Fruit fly (Drosophila melanogaster) whole organism, adult: Measurements from ENCODE around the gene CG15035.

Experiments used
- CG11617 ChIP-seq: fragments of 200-800 bp; sonication (Bioruptor generic); optimal IDR thresholded peaks from 2 replicates; lab custom pipeline; 2017; ENCODE audit warnings: mild to moderate bottlenecking, missing biosample characterization, missing genetic modification reagents, missing genetic modification characterization
- CG12768 ChIP-seq: fragments of 200-800 bp; sonication (Bioruptor generic); optimal IDR thresholded peaks from 2 replicates; lab custom pipeline; 2017; ENCODE audit warnings: missing biosample characterization, missing genetic modification characterization, mild to moderate bottlenecking, moderate library complexity, missing genetic modification reagents
- CG14711 ChIP-seq: fragments of 200-800 bp; sonication (Bioruptor generic); optimal IDR thresholded peaks from 2 replicates; lab custom pipeline; 2018; ENCODE audit warnings: missing biosample characterization, mild to moderate bottlenecking, missing genetic modification characterization, moderate library complexity
- CG1620 ChIP-seq: fragments of 200-800 bp; sonication (Bioruptor generic); optimal IDR thresholded peaks from 2 replicates; lab custom pipeline; 2016; ENCODE audit warnings: missing biosample characterization, missing genetic modification characterization
- CG33017 ChIP-seq: fragments of 200-800 bp; sonication (Bioruptor generic); optimal IDR thresholded peaks from 2 replicates; lab custom pipeline; 2018; ENCODE audit warnings: missing biosample characterization, mild to moderate bottlenecking, missing genetic modification characterization, moderate library complexity
- CG5204 ChIP-seq: fragments of 200-800 bp; sonication (Bioruptor generic); optimal IDR thresholded peaks from 2 replicates; lab custom pipeline; 2016; ENCODE audit warnings: missing biosample characterization, missing genetic modification characterization
- CG7045 ChIP-seq: fragments of 200-800 bp; sonication (Bioruptor generic); optimal IDR thresholded peaks from 2 replicates; lab custom pipeline; 2017; ENCODE audit warnings: missing biosample characterization, mild to moderate bottlenecking, missing genetic modification characterization
- CG7101 ChIP-seq: fragments of 200-800 bp; sonication (Bioruptor generic); optimal IDR thresholded peaks from 2 replicates; lab custom pipeline; 2018; ENCODE audit warnings: missing biosample characterization, mild to moderate bottlenecking, missing genetic modification characterization, moderate library complexity
- Clk ChIP-seq: fragments of 200-800 bp; sonication (Bioruptor generic); optimal IDR thresholded peaks from 2 replicates; lab custom pipeline; 2017; ENCODE audit warnings: missing biosample characterization, missing genetic modification characterization
- Crg-1 ChIP-seq: fragments of 200-800 bp; sonication (Bioruptor generic); optimal IDR thresholded peaks from 2 replicates; lab custom pipeline; 2016; ENCODE audit warnings: missing biosample characterization, missing genetic modification characterization
- Hr96 ChIP-seq: fragments of 200-800 bp; sonication (Bioruptor generic); optimal IDR thresholded peaks from 2 replicates; lab custom pipeline; 2016; ENCODE audit warnings: missing biosample characterization, missing genetic modification characterization
- bab1 ChIP-seq: fragments of 200-800 bp; sonication (Bioruptor generic); optimal IDR thresholded peaks from 3 replicates; lab custom pipeline; 2019; ENCODE audit warnings: missing biosample characterization, mild to moderate bottlenecking, missing genetic modification characterization, moderate library complexity
- cic ChIP-seq: fragments of 200-800 bp; sonication (Bioruptor generic); optimal IDR thresholded peaks from 2 replicates; lab custom pipeline; 2017; ENCODE audit warnings: missing biosample characterization, mild to moderate bottlenecking, missing genetic modification characterization, moderate library complexity
- cnc ChIP-seq, 2 experiments: fragments of >200 bp; optimal IDR thresholded peaks; 2 replicates each; lab custom pipeline; 2017
- ovo ChIP-seq: fragments of 200-800 bp; sonication (Bioruptor generic); optimal IDR thresholded peaks from 2 replicates; lab custom pipeline; 2016; ENCODE audit warnings: missing biosample characterization, missing genetic modification characterization
- pad ChIP-seq: fragments of 200-800 bp; sonication (Bioruptor generic); optimal IDR thresholded peaks from 3 replicates; lab custom pipeline; 2017; ENCODE audit warnings: missing biosample characterization, missing genetic modification characterization, mild to moderate bottlenecking, moderate library complexity, missing genetic modification reagents
- tj ChIP-seq: fragments of 200-800 bp; sonication (Bioruptor generic); optimal IDR thresholded peaks from 3 replicates; lab custom pipeline; 2017; ENCODE audit warnings: missing biosample characterization, mild to moderate bottlenecking, missing genetic modification characterization, moderate library complexity

CG15035 gene

dm6 chrX:7372475-7372874 lies 30.5 kb downstream of the CG15035 start:
- TF ChIP-seq Crg-1 (no peak), cnc (optimal IDR thresholded peaks at IDR 0.05; lab: Kevin White, UChicago) (no peak), tj (no peak), CG5204 (GFP tag; lab: Kevin White, UChicago) (no peak), CG7045 (GFP tag; lab: Kevin White, UChicago) (no peak), bab1 (GFP tag; lab: Kevin White, UChicago) (no peak), pad (GFP tag; lab: Kevin White, UChicago) (no peak), cic (GFP tag; lab: Kevin White, UChicago) (no peak)

dm6 chrX:7368361-7368760 lies 34.6 kb downstream of the CG15035 start:
- TF ChIP-seq Clk (GFP tag; lab: Kevin White, UChicago): no peak
- TF ChIP-seq CG7045 (GFP tag; lab: Kevin White, UChicago): no peak
- no peak for TF ChIP-seq tj
- TF ChIP-seq cic (GFP tag; lab: Kevin White, UChicago): no peak
- no peak for TF ChIP-seq CG14711 (tag; lab: Kevin White, UChicago)
- no peak for TF ChIP-seq CG7101 (tag; lab: Kevin White, UChicago)
- no peak for TF ChIP-seq CG11617 (GFP tag; lab: Kevin White, UChicago)
- TF ChIP-seq ovo (GFP tag; lab: Kevin White, UChicago): no peak
- TF ChIP-seq CG1620 (GFP tag; lab: Kevin White, UChicago): no peak
- TF ChIP-seq CG33017 (tag; lab: Kevin White, UChicago): no peak

dm6 chrX:7358496-7358895 lies 44.5 kb downstream of the CG15035 start, which contains the start of gene CG1999:
TSS of gene CG1999 (plus strand) at chrX:7358796.
- TF ChIP-seq CG1620 (GFP tag; lab: Kevin White, UChicago) (no peak), pad (GFP tag; lab: Kevin White, UChicago) (no peak), CG7045 (GFP tag; lab: Kevin White, UChicago) (no peak), Hr96 (GFP tag; lab: Kevin White, UChicago) (no peak), Crg-1 (no peak), CG12768 (GFP tag; lab: Kevin White, UChicago) (no peak), Clk (GFP tag; lab: Kevin White, UChicago) (no peak), ovo (GFP tag; lab: Kevin White, UChicago) (no peak), CG14711 (tag; lab: Kevin White, UChicago) (no peak)
